Worm (Caenorhabditis elegans) whole organism, young adult: Measurements from ENCODE around the gene mab-21.

Experiments
- F49E8.2 ChIP-seq: sonication (generic microtip); optimal IDR thresholded peaks from 3 replicates; lab custom pipeline; 2017; ENCODE audit warnings: missing genetic modification characterization, mild to moderate bottlenecking, missing compliant biosample characterization, antibody characterized with exemption, moderate library complexity; ENCODE audit not compliant: insufficient read depth
- Y79H2A.3 ChIP-seq: fragments of 200-800 bp; sonication (Bioruptor generic); conservative IDR thresholded peaks from 2 replicates; pipeline ENCODE4 v1.3.6; 2022; ENCODE audit warnings: missing genetic modification reagents, missing genetic modification characterization, missing compliant biosample characterization
- ama-1 ChIP-seq, 3 experiments: fragments of 150-350 bp in 1 of 3; sonication (generic microtip) in 2 of 3; optimal IDR thresholded peaks; 2 replicates each; lab custom pipeline; 2014 to 2018; ENCODE audit warnings: missing biosample characterization in 2 of 3, missing genetic modification characterization in 2 of 3, missing genetic modification reagents in 2 of 3
- chd-7 ChIP-seq: sonication (generic microtip); optimal IDR thresholded peaks from 2 replicates; lab custom pipeline; 2016; ENCODE audit warnings: mild to moderate bottlenecking, missing genetic modification characterization, moderate library complexity, missing compliant biosample characterization
- dpl-1 ChIP-seq: fragments of 150-350 bp; optimal IDR thresholded peaks from 2 replicates; lab custom pipeline; 2014; ENCODE audit warnings: missing biosample characterization, missing genetic modification reagents, missing genetic modification characterization
- lin-26 ChIP-seq: fragments of 200-800 bp; sonication (Bioruptor generic); IDR thresholded peaks from 2 replicates; pipeline ENCODE4 v1.3.6; 2022; ENCODE audit warnings: missing genetic modification reagents, missing genetic modification characterization, missing compliant biosample characterization
- snpc-4 ChIP-seq, 5 experiments: fragments of 150-350 bp in 1 of 5; sonication (generic microtip) in 4 of 5; optimal IDR thresholded peaks; 2 replicates each; lab custom pipeline; 2014 to 2018; ENCODE audit warnings: missing genetic modification characterization in 5 of 5, missing biosample characterization in 3 of 5, antibody characterized with exemption in 2 of 5, mild to moderate bottlenecking in 2 of 5, missing compliant biosample characterization in 2 of 5, missing genotype in 2 of 5, moderate library complexity in 2 of 5, missing genetic modification reagents in 1 of 5
- unc-62 ChIP-seq: fragments of 150-350 bp; optimal IDR thresholded peaks from 2 replicates; lab custom pipeline; 2014; ENCODE audit warnings: missing biosample characterization, missing genetic modification reagents, missing genetic modification characterization

DNA sequence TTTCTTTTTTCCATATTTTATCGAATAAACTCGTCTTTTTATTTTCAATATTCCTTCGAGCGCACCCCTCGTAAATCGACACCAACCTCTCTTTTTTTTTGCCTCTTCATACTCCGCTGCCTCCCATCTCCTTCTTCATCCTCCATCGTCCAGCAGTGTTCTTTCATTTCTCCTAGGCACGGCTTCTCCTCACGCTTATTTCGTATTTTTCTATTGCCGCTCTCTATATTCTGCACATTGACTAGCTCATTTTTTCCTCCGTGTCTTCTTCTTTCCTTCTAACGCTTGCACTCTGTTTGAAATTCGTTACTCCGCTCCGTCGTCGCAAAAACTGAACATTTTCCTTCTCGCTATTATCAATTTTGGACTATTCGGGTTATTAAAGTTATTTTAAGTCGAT lies 45.2 kb upstream of the mab-21 start:
- TF ChIP-seq chd-7 (tag; lab: Kevin White, UChicago) (no peak), dpl-1 (GFP tag; lab: Kevin White, UChicago) (no peak), unc-62 (GFP tag; lab: Kevin White, UChicago) (no peak), Y79H2A.3 (GFP tag; lab: Robert Waterston, UW) (no peak), snpc-4 (GFP tag; optimal IDR thresholded peaks at IDR 0.05; lab: Kevin White, UChicago) (no peak), snpc-4 (tag; optimal IDR thresholded peaks at IDR 0.05; lab: Kevin White, UChicago) (no peak), lin-26 (no peak), ama-1 (optimal IDR thresholded peaks at IDR 0.05; lab: Kevin White, UChicago) (no peak), ama-1 (GFP tag; optimal IDR thresholded peaks at IDR 0.05; lab: Kevin White, UChicago) (no peak), F49E8.2 (no peak)
